Worm (Caenorhabditis elegans) whole organism, late embryonic: Measurements from ENCODE around the gene C16C8.22.

Experiments
- ceh-14 ChIP-seq: sonication (generic microtip); optimal IDR thresholded peaks from 2 replicates; lab custom pipeline; 2016; ENCODE audit warnings: missing genotype, missing genetic modification characterization, missing compliant biosample characterization
- madf-2 ChIP-seq: sonication (generic microtip); optimal IDR thresholded peaks from 2 replicates; lab custom pipeline; 2017; ENCODE audit warnings: missing genetic modification characterization, missing compliant biosample characterization
- pha-2 ChIP-seq: sonication (generic microtip); optimal IDR thresholded peaks from 2 replicates; lab custom pipeline; 2017; ENCODE audit warnings: mild to moderate bottlenecking, missing genetic modification characterization, missing compliant biosample characterization

The C16C8.22 gene

DNA sequence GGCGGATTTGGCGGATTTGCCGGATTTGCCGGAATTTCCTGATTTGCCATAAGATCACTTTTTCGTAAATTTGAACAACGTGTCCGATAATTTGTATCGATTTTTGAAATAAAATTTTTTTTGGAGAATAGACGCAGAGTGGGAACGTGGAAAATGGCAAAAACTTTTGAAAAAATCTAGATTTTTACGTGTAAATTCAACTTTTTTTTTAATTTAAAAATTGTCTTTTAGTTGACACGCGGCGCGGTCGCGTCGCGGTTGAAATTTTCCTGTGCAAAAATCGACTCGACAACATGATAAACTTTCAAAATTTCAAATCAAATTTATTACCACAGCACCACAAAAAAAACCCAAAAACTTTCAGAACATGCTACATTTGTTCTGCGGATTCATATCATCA lies 47.6 kb downstream of the C16C8.22 start, which contains the start of gene nep-20:
nep-20 (minus strand) TSS at position 101 of the 400 bp plus-strand sequence.
- TF ChIP-seq pha-2 (tag; lab: Kevin White, UChicago), result no peak
- no peak for TF ChIP-seq madf-2 (tag; lab: Kevin White, UChicago)
- TF ChIP-seq ceh-14, result no peak
